Fruit fly (Drosophila melanogaster): ENCODE results near the gene ERp44.

Gene ERp44

dm6 chrX:16318858-16319557, 21.5 kb upstream of the ERp44 start (continued):
- TF ChIP-seq CG30403 (GFP tag; optimal IDR thresholded peaks at IDR 0.05) (peak; percentile 1), MBD-R2 (GFP tag; IDR thresholded peaks at IDR 0.05) (peak; percentile 16; the same call in 1 of the 2 replicates), eyg (GFP tag; optimal IDR thresholded peaks at IDR 0.05) (no peak), yki (optimal IDR thresholded peaks at IDR 0.05) (no peak), ac (GFP tag; optimal IDR thresholded peaks at IDR 0.05) (no peak), gem (tag; optimal IDR thresholded peaks at IDR 0.05) (peak; percentile 15), CG4820 (GFP tag; optimal IDR thresholded peaks at IDR 0.05) (no peak), lab (GFP tag; optimal IDR thresholded peaks at IDR 0.05) (no peak), CG4707 (GFP tag; optimal IDR thresholded peaks at IDR 0.05) (no peak), CG11093 (GFP tag; IDR thresholded peaks at IDR 0.05) (no peak), HLH3B (GFP tag; IDR thresholded peaks at IDR 0.05) (no peak), slou (GFP tag; optimal IDR thresholded peaks at IDR 0.05) (no peak), CHES-1-like (GFP tag; optimal IDR thresholded peaks at IDR 0.05) (no peak), CG6654 (GFP tag; optimal IDR thresholded peaks at IDR 0.05) (no peak), zfh1 (GFP tag; IDR thresholded peaks at IDR 0.05) (no peak), CG10979 (tag; optimal IDR thresholded peaks at IDR 0.05) (no peak), Rx (GFP tag; IDR thresholded peaks at IDR 0.05) (no peak), al (GFP tag; IDR thresholded peaks at IDR 0.05) (no peak), CG34376 (GFP tag; optimal IDR thresholded peaks at IDR 0.05) (peak; percentile 66), CG10267 (tag; optimal IDR thresholded peaks at IDR 0.05) (no peak), crol (GFP tag; IDR thresholded peaks at IDR 0.05) (no peak), CG17361 (GFP tag; IDR thresholded peaks at IDR 0.05) (0 out of 3 replicates have a peak, but pooled peaks have one; percentile 7), B-H2 (GFP tag; optimal IDR thresholded peaks at IDR 0.05) (peak; percentile 40), nau (GFP tag; optimal IDR thresholded peaks at IDR 0.05) (no peak), gcm2 (GFP tag; optimal IDR thresholded peaks at IDR 0.05) (peak; percentile 8), tup (GFP tag; optimal IDR thresholded peaks at IDR 0.05) (no peak), ssp (GFP tag; IDR thresholded peaks at IDR 0.05) (no peak), twi (tag; optimal IDR thresholded peaks at IDR 0.05) (peak; percentile 78), Xrp1 (GFP tag; IDR thresholded peaks at IDR 0.05) (no peak), CG15269 (tag; optimal IDR thresholded peaks at IDR 0.05) (no peak), kay (GFP tag; optimal IDR thresholded peaks at IDR 0.05) (no peak), seq (GFP tag; IDR thresholded peaks at IDR 0.05) (no peak), so (GFP tag; IDR thresholded peaks at IDR 0.05) (no peak), CG42726 (GFP tag; IDR thresholded peaks at IDR 0.05; ENCODE audit: partially characterized antibody) (no peak), z (GFP tag; IDR thresholded peaks at IDR 0.05) (peak; percentile 23; the same call in 1 of the 3 replicates), cas (GFP tag; IDR thresholded peaks at IDR 0.05) (no peak), CG15696 (tag; optimal IDR thresholded peaks at IDR 0.05) (peak; percentile 28), slbo (GFP tag; IDR thresholded peaks at IDR 0.05) (no peak), stwl (tag; optimal IDR thresholded peaks at IDR 0.05) (no peak), bab2 (GFP tag; optimal IDR thresholded peaks at IDR 0.05) (no peak), tx (GFP tag; optimal IDR thresholded peaks at IDR 0.05) (no peak), CG30431 (GFP tag; optimal IDR thresholded peaks at IDR 0.05) (no peak), lola (GFP tag; optimal IDR thresholded peaks at IDR 0.05) (no peak), hbn (GFP tag; IDR thresholded peaks at IDR 0.05; ENCODE audit: partially characterized antibody) (no peak), hth (optimal IDR thresholded peaks at IDR 0.05) (no peak), en (GFP tag; optimal IDR thresholded peaks at IDR 0.05) (no peak), CG12659 (GFP tag; optimal IDR thresholded peaks at IDR 0.05) (no peak), dimm (GFP tag; IDR thresholded peaks at IDR 0.05) (no peak), bbx (GFP tag; IDR thresholded peaks at IDR 0.05; ENCODE audit: partially characterized antibody) (0 out of 2 replicates have a peak, but pooled peaks have one; percentile 28), Meics (GFP tag; optimal IDR thresholded peaks at IDR 0.05) (no peak), CG11560 (tag; IDR thresholded peaks at IDR 0.05) (no peak)

Data from whole organism, embryonic.